Worm (Caenorhabditis elegans): Measurements from ENCODE around the gene nep-3.

Gene nep-3

ce11 chrII:3862053-3862452 lies 15.0 kb downstream of the nep-3 start:
- TF ChIP-seq elt-1 (tag; optimal IDR thresholded peaks at IDR 0.05) (peak; percentile 76), alr-1 (tag; optimal IDR thresholded peaks at IDR 0.05) (no peak)

DNA sequence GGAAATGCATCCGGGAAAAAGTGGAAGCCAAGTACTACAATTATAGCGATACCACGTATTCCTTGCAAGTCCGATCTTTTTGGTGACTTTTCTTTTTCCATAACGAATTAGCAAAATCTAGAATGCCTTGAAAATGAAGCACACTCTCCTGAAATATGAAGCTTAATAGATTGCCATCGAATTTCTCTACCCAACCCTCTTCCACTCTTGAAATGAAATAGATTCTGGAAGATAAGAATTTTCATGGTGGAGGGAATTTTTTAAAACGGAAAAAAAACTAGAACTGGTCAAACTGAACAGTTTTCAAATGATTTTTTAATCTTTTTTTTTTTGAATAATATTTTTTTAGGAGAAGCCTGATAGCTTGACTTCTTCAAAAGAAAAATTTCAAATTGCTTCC lies 16.2 kb downstream of the nep-3 start, which contains the start of gene oac-11:
oac-11 (minus strand) TSS at position 101 of the 400 bp plus-strand sequence.
- TF ChIP-seq ceh-16 (tag; optimal IDR thresholded peaks at IDR 0.05): no peak

- TF ChIP-seq ceh-16 (tag; optimal IDR thresholded peaks at IDR 0.05) (no peak), sma-3 (GFP tag; optimal IDR thresholded peaks at IDR 0.05) (no peak), crh-2 (tag; optimal IDR thresholded peaks at IDR 0.05) (no peak), unc-62 (GFP tag; optimal IDR thresholded peaks at IDR 0.05) (no peak)
Observed at ce11 chrII:3852654-3853053, 24.4 kb downstream of the nep-3 start, which contains the start of gene nhr-257. nhr-257 (plus strand) TSS chrII:3852954.

DNA sequence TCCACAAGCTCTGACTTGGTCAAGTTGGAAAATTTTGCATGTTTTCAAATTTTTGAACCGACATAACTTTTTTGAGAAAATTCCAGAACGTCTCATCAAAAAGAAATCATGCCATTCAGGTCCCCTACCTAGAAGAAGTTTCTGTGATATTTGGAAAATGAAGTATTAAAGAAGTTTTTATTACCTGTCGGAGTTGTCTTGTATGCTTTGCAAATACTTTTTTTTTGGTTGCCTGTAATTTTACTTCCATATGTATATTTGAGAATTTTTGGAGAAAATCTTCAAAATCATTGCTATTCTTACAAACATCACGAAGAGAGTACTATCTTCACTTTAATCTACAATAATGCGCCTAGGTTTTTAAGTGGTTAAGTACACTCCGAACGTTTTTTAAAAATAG lies 26.4 kb downstream of the nep-3 start, which contains the start of gene nhr-72:
nhr-72 (minus strand) TSS at position 101 of the 400 bp plus-strand sequence.
- TF ChIP-seq ceh-82 (tag; optimal IDR thresholded peaks at IDR 0.05) (no peak), Y55F3AM.14 (GFP tag; optimal IDR thresholded peaks at IDR 0.05) (no peak), nhr-11 (tag; optimal IDR thresholded peaks at IDR 0.05) (no peak), nhr-23 (tag; optimal IDR thresholded peaks at IDR 0.05) (no peak), mab-5 (tag; optimal IDR thresholded peaks at IDR 0.05) (no peak), skn-1 (tag; optimal IDR thresholded peaks at IDR 0.05) (no peak), ceh-16 (tag; optimal IDR thresholded peaks at IDR 0.05) (no peak), egl-27 (tag; optimal IDR thresholded peaks at IDR 0.05) (no peak), elt-1 (tag; optimal IDR thresholded peaks at IDR 0.05) (no peak)

ce11 chrII:3846028-3846427 lies 31.0 kb downstream of the nep-3 start, which contains the start of gene C17A2.2:
C17A2.2 (plus strand) TSS chrII:3846328.
- no peak for TF ChIP-seq blmp-1 (tag; optimal IDR thresholded peaks at IDR 0.05; ENCODE audit: insufficient read depth)
- TF ChIP-seq dmd-4 (tag; optimal IDR thresholded peaks at IDR 0.05): no peak
- TF ChIP-seq ceh-16 (tag; optimal IDR thresholded peaks at IDR 0.05): no peak
- TF ChIP-seq elt-1 (tag; optimal IDR thresholded peaks at IDR 0.05): no peak
- no peak for TF ChIP-seq R02D3.7 (tag; optimal IDR thresholded peaks at IDR 0.05)
- no peak for TF ChIP-seq nhr-6 (tag; optimal IDR thresholded peaks at IDR 0.05)

DNA sequence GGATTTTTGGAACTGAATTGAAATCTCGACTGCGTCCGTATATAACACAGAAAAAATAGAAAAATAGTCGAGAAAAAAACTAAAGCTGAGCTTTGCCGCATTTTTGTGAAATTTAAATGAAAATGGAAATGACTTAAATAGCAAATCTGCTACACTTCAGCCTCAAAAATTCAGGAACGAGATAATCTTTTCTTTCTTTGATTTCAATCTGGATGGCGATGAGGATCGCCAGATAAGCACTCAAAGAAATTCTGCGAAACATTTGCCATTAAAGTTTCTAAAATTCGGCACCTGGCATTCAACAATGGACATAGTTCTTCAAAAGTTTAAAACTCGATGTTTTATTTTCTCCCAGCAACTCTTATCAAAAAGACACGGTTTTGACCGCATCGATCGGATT lies 33.7 kb downstream of the nep-3 start, which contains the start of the genes C17A2.7 and C17A2.3:
C17A2.7 (minus strand) TSS at position 101 of the 400 bp plus-strand sequence.
C17A2.3 (plus strand) TSS at position 305 of the 400 bp plus-strand sequence.
- TF ChIP-seq R02D3.7 (tag; optimal IDR thresholded peaks at IDR 0.05): no peak
- no peak for TF ChIP-seq lsy-2 (tag; optimal IDR thresholded peaks at IDR 0.05)
- TF ChIP-seq sma-9 (GFP tag; optimal IDR thresholded peaks at IDR 0.05): no peak
- TF ChIP-seq sma-9 (tag; optimal IDR thresholded peaks at IDR 0.05): no peak
- no peak for TF ChIP-seq nhr-21 (tag; optimal IDR thresholded peaks at IDR 0.05)
- no peak for TF ChIP-seq ama-1 (optimal IDR thresholded peaks at IDR 0.05)
- no peak for TF ChIP-seq nhr-25 (tag; optimal IDR thresholded peaks at IDR 0.05)
- TF ChIP-seq dmd-4 (tag; optimal IDR thresholded peaks at IDR 0.05): no peak
- TF ChIP-seq alr-1 (tag; optimal IDR thresholded peaks at IDR 0.05): no peak
- TF ChIP-seq lin-11 (tag; optimal IDR thresholded peaks at IDR 0.05): no peak
- no peak for TF ChIP-seq aly-2 (tag; optimal IDR thresholded peaks at IDR 0.05)

ce11 chrII:3839562-3839961 lies 37.5 kb downstream of the nep-3 start, which contains the start of gene C17A2.4:
C17A2.4 (plus strand) TSS chrII:3839862.
- TF ChIP-seq lsy-2 (tag; optimal IDR thresholded peaks at IDR 0.05): no peak
- no peak for TF ChIP-seq nhr-129 (tag; optimal IDR thresholded peaks at IDR 0.05)
- no peak for TF ChIP-seq lin-11 (tag; optimal IDR thresholded peaks at IDR 0.05)
- TF ChIP-seq C34F6.9 (tag; optimal IDR thresholded peaks at IDR 0.05): no peak
- TF ChIP-seq nhr-23 (tag; optimal IDR thresholded peaks at IDR 0.05): no peak
- TF ChIP-seq nhr-6 (tag; optimal IDR thresholded peaks at IDR 0.05): no peak
- no peak for TF ChIP-seq nhr-25 (tag; optimal IDR thresholded peaks at IDR 0.05)
- TF ChIP-seq nhr-11 (tag; optimal IDR thresholded peaks at IDR 0.05): no peak
- no peak for TF ChIP-seq dmd-4 (tag; optimal IDR thresholded peaks at IDR 0.05)
- no peak for TF ChIP-seq mdl-1 (tag; optimal IDR thresholded peaks at IDR 0.05)
- TF ChIP-seq nhr-21 (tag; optimal IDR thresholded peaks at IDR 0.05): no peak
- no peak for TF ChIP-seq nhr-12 (tag; optimal IDR thresholded peaks at IDR 0.05)
- no peak for TF ChIP-seq Y55F3AM.14 (GFP tag; optimal IDR thresholded peaks at IDR 0.05)
- no peak for TF ChIP-seq elt-3 (tag; optimal IDR thresholded peaks at IDR 0.05)
- no peak for TF ChIP-seq snpc-4 (tag; optimal IDR thresholded peaks at IDR 0.05)
- no peak for TF ChIP-seq egl-27 (tag; optimal IDR thresholded peaks at IDR 0.05)
- TF ChIP-seq alr-1 (tag; optimal IDR thresholded peaks at IDR 0.05): no peak

All from whole organism, L2 larva.